Worm (Caenorhabditis elegans) whole organism, young adult: ENCODE data around the gene tsp-1.

ENCODE experiments used
- C06A6.2 ChIP-seq: fragments of 200-800 bp; sonication (Bioruptor generic); conservative IDR thresholded peaks from 2 replicates; pipeline ENCODE4 v1.3.6; 2022; ENCODE audit warnings: missing genetic modification characterization, missing compliant biosample characterization
- D2030.7 ChIP-seq: fragments of 200-800 bp; sonication (Bioruptor generic); IDR thresholded peaks from 2 replicates; pipeline ENCODE4 v1.3.6; 2022; ENCODE audit warnings: missing genetic modification reagents, missing genetic modification characterization, missing compliant biosample characterization
- F23B12.7 ChIP-seq: sonication (generic microtip); optimal IDR thresholded peaks from 2 replicates; lab custom pipeline; 2017; ENCODE audit warnings: missing genetic modification characterization, mild to moderate bottlenecking, missing compliant biosample characterization, antibody characterized with exemption, moderate library complexity; ENCODE audit not compliant: insufficient read depth
- F37B4.10 ChIP-seq: fragments of 200-800 bp; sonication (Bioruptor generic); IDR thresholded peaks from 2 replicates; pipeline ENCODE4 v1.3.6; 2022; ENCODE audit warnings: missing genetic modification characterization, missing compliant biosample characterization
- F49E8.2 ChIP-seq: sonication (generic microtip); optimal IDR thresholded peaks from 3 replicates; lab custom pipeline; 2017; ENCODE audit warnings: missing genetic modification characterization, mild to moderate bottlenecking, missing compliant biosample characterization, antibody characterized with exemption, moderate library complexity; ENCODE audit not compliant: insufficient read depth
- F57C9.4 ChIP-seq: sonication (generic microtip); optimal IDR thresholded peaks from 2 replicates; lab custom pipeline; 2017; ENCODE audit warnings: mild to moderate bottlenecking, missing genetic modification characterization, missing compliant biosample characterization
- Y56A3A.18 ChIP-seq: fragments of 200-800 bp; sonication (Bioruptor generic); IDR thresholded peaks from 2 replicates; pipeline ENCODE4 v1.3.6; 2022; ENCODE audit warnings: missing genetic modification reagents, missing genetic modification characterization, missing compliant biosample characterization
- Y67H2A.10 ChIP-seq: fragments of 200-800 bp; sonication (Bioruptor generic); conservative IDR thresholded peaks from 2 replicates; pipeline ENCODE4 v1.3.6; 2022; ENCODE audit warnings: missing genetic modification reagents, missing genetic modification characterization, missing compliant biosample characterization
- athp-1 ChIP-seq: sonication (generic microtip); optimal IDR thresholded peaks from 2 replicates; lab custom pipeline; 2017; ENCODE audit warnings: mild to moderate bottlenecking, missing genetic modification characterization, missing compliant biosample characterization
- attf-3 ChIP-seq: fragments of 200-800 bp; sonication (Bioruptor generic); conservative IDR thresholded peaks from 2 replicates; pipeline ENCODE4 v1.3.6; 2022; ENCODE audit warnings: missing genetic modification reagents, missing genetic modification characterization, missing compliant biosample characterization
- ceh-27 ChIP-seq: fragments of 200-800 bp; sonication (Bioruptor generic); optimal IDR thresholded peaks from 2 replicates; lab custom pipeline; 2018; ENCODE audit warnings: mild to moderate bottlenecking, missing genetic modification characterization, moderate library complexity, missing compliant biosample characterization
- ceh-40 ChIP-seq: fragments of 200-800 bp; sonication (Bioruptor generic); IDR thresholded peaks from 2 replicates; pipeline ENCODE4 v1.3.6; 2022; ENCODE audit warnings: missing genetic modification characterization, missing compliant biosample characterization
- ceh-58 ChIP-seq: fragments of 200-800 bp; sonication (Bioruptor generic); IDR thresholded peaks from 2 replicates; pipeline ENCODE4 v1.3.6; 2022; ENCODE audit warnings: missing genetic modification characterization, missing compliant biosample characterization
- ceh-91 ChIP-seq: fragments of 200-800 bp; sonication (Bioruptor generic); IDR thresholded peaks from 2 replicates; pipeline ENCODE4 v1.3.6; 2022; ENCODE audit warnings: missing genetic modification reagents, missing genetic modification characterization, missing compliant biosample characterization
- dox-1 ChIP-seq: fragments of 200-800 bp; sonication (Bioruptor generic); IDR thresholded peaks from 2 replicates; pipeline ENCODE4 v1.3.6; 2022; ENCODE audit warnings: missing genetic modification reagents, missing genetic modification characterization, missing compliant biosample characterization
- dpl-1 ChIP-seq: fragments of 150-350 bp; optimal IDR thresholded peaks from 2 replicates; lab custom pipeline; 2014; ENCODE audit warnings: missing biosample characterization, missing genetic modification reagents, missing genetic modification characterization
- efl-1 ChIP-seq: fragments of 150-350 bp; optimal IDR thresholded peaks from 2 replicates; lab custom pipeline; 2014; ENCODE audit warnings: missing biosample characterization, missing genetic modification reagents, missing genetic modification characterization
- egrh-3 ChIP-seq: fragments of 200-800 bp; sonication (Bioruptor generic); IDR thresholded peaks from 2 replicates; pipeline ENCODE4 v1.3.6; 2022; ENCODE audit warnings: missing genetic modification reagents, missing genetic modification characterization, missing compliant biosample characterization
- hlh-12 ChIP-seq: sonication (generic microtip); optimal IDR thresholded peaks from 2 replicates; lab custom pipeline; 2016; ENCODE audit warnings: missing genetic modification characterization, missing compliant biosample characterization
- hlh-26 ChIP-seq: fragments of 200-800 bp; sonication (Bioruptor generic); conservative IDR thresholded peaks from 2 replicates; pipeline ENCODE4 v1.3.6; 2022; ENCODE audit warnings: missing genetic modification reagents, missing genetic modification characterization, missing compliant biosample characterization
- hmg-1.2 ChIP-seq: fragments of 200-800 bp; sonication (Bioruptor generic); IDR thresholded peaks from 2 replicates; pipeline ENCODE4 v1.3.6; 2022; ENCODE audit warnings: missing genetic modification reagents, missing genetic modification characterization, missing compliant biosample characterization
- hmg-20 ChIP-seq: fragments of 200-800 bp; sonication (Bioruptor generic); IDR thresholded peaks from 2 replicates; pipeline ENCODE4 v1.3.6; 2022; ENCODE audit warnings: missing genetic modification reagents, missing genetic modification characterization, missing compliant biosample characterization
- let-526 ChIP-seq: fragments of 200-800 bp; sonication (Bioruptor generic); IDR thresholded peaks from 2 replicates; pipeline ENCODE4 v1.3.6; 2022; ENCODE audit warnings: missing genetic modification reagents, missing genetic modification characterization, missing compliant biosample characterization
- lin-54 ChIP-seq: fragments of 200-800 bp; sonication (Bioruptor generic); optimal IDR thresholded peaks from 2 replicates; lab custom pipeline; 2018; ENCODE audit warnings: mild to moderate bottlenecking, missing genetic modification characterization, missing compliant biosample characterization
- lsl-1 ChIP-seq: fragments of 200-800 bp; sonication (Bioruptor generic); optimal IDR thresholded peaks from 2 replicates; lab custom pipeline; 2018; ENCODE audit warnings: mild to moderate bottlenecking, missing genetic modification characterization, moderate library complexity, missing compliant biosample characterization
- madf-6 ChIP-seq: fragments of 200-800 bp; sonication (Bioruptor generic); IDR thresholded peaks from 2 replicates; pipeline ENCODE4 v1.3.6; 2022; ENCODE audit warnings: missing genetic modification reagents, missing genetic modification characterization, missing compliant biosample characterization
- madf-8 ChIP-seq: fragments of 200-800 bp; sonication (Bioruptor generic); conservative IDR thresholded peaks from 2 replicates; pipeline ENCODE4 v1.3.6; 2022; ENCODE audit warnings: missing genetic modification reagents, missing genetic modification characterization, missing compliant biosample characterization
- mes-4 ChIP-seq: sonication (generic microtip); optimal IDR thresholded peaks from 2 replicates; lab custom pipeline; 2016; ENCODE audit warnings: missing genotype, missing genetic modification characterization, missing compliant biosample characterization
- nfya-1 ChIP-seq: sonication (generic microtip); optimal IDR thresholded peaks from 2 replicates; lab custom pipeline; 2017; ENCODE audit warnings: antibody characterized with exemption, missing compliant biosample characterization, missing genetic modification characterization, borderline replicate concordance; ENCODE audit not compliant: insufficient read depth
- nfya-2 ChIP-seq: fragments of 200-800 bp; sonication (Bioruptor generic); IDR thresholded peaks from 2 replicates; pipeline ENCODE4 v1.3.6; 2022; ENCODE audit warnings: missing genetic modification reagents, missing genetic modification characterization, missing compliant biosample characterization
- nhr-80 ChIP-seq: sonication (generic microtip); optimal IDR thresholded peaks from 2 replicates; lab custom pipeline; 2016; ENCODE audit warnings: missing genetic modification characterization, missing compliant biosample characterization
- nhr-90 ChIP-seq: sonication (generic microtip); optimal IDR thresholded peaks from 2 replicates; lab custom pipeline; 2016; ENCODE audit warnings: missing genotype, mild to moderate bottlenecking, missing genetic modification characterization, missing compliant biosample characterization
- rpc-1 ChIP-seq, 2 experiments: fragments of 150-350 bp in 1 of 2; sonication (generic microtip) in 1 of 2; optimal IDR thresholded peaks; 2 replicates each; lab custom pipeline; 2014 to 2018; ENCODE audit warnings: missing biosample characterization in 1 of 2, missing genetic modification characterization in 1 of 2, missing genetic modification reagents in 1 of 2, missing genotype in 1 of 2
- snpc-3.4 ChIP-seq: sonication (generic microtip); optimal IDR thresholded peaks from 2 replicates; lab custom pipeline; 2017; ENCODE audit warnings: missing genetic modification characterization, mild to moderate bottlenecking, missing compliant biosample characterization, antibody characterized with exemption, moderate library complexity, missing genotype, missing genetic modification reagents
- snpc-4 ChIP-seq, 5 experiments: fragments of 150-350 bp in 1 of 5; sonication (generic microtip) in 4 of 5; optimal IDR thresholded peaks; 2 replicates each; lab custom pipeline; 2014 to 2018; ENCODE audit warnings: missing genetic modification characterization in 5 of 5, missing biosample characterization in 3 of 5, antibody characterized with exemption in 2 of 5, mild to moderate bottlenecking in 2 of 5, missing compliant biosample characterization in 2 of 5, missing genotype in 2 of 5, moderate library complexity in 2 of 5, missing genetic modification reagents in 1 of 5
- tbp1 ChIP-seq: fragments of 200-800 bp; sonication (Bioruptor generic); optimal IDR thresholded peaks from 2 replicates; lab custom pipeline; 2018; ENCODE audit warnings: mild to moderate bottlenecking, missing genetic modification characterization, missing compliant biosample characterization
- tbx-9 ChIP-seq: sonication (generic microtip); optimal IDR thresholded peaks from 2 replicates; lab custom pipeline; 2016; ENCODE audit warnings: borderline replicate concordance, missing genetic modification characterization, inconsistent platforms, missing compliant biosample characterization
- zim-3 ChIP-seq: sonication (generic microtip); optimal IDR thresholded peaks from 2 replicates; lab custom pipeline; 2017; ENCODE audit warnings: mild to moderate bottlenecking, missing genetic modification characterization, moderate library complexity, missing compliant biosample characterization
- ztf-18 ChIP-seq: sonication (generic microtip); optimal IDR thresholded peaks from 2 replicates; lab custom pipeline; 2016; ENCODE audit warnings: missing genotype, mild to moderate bottlenecking, missing genetic modification characterization, missing compliant biosample characterization
- ztf-25 ChIP-seq: fragments of 200-800 bp; sonication (Bioruptor generic); IDR thresholded peaks from 2 replicates; pipeline ENCODE4 v1.3.6; 2022; ENCODE audit warnings: missing genetic modification reagents, missing genetic modification characterization, missing compliant biosample characterization
- ztf-28 ChIP-seq: fragments of 200-800 bp; sonication (Bioruptor generic); IDR thresholded peaks from 2 replicates; pipeline ENCODE4 v1.3.6; 2022; ENCODE audit warnings: missing genetic modification reagents, missing genetic modification characterization, missing compliant biosample characterization

tsp-1 gene

DNA sequence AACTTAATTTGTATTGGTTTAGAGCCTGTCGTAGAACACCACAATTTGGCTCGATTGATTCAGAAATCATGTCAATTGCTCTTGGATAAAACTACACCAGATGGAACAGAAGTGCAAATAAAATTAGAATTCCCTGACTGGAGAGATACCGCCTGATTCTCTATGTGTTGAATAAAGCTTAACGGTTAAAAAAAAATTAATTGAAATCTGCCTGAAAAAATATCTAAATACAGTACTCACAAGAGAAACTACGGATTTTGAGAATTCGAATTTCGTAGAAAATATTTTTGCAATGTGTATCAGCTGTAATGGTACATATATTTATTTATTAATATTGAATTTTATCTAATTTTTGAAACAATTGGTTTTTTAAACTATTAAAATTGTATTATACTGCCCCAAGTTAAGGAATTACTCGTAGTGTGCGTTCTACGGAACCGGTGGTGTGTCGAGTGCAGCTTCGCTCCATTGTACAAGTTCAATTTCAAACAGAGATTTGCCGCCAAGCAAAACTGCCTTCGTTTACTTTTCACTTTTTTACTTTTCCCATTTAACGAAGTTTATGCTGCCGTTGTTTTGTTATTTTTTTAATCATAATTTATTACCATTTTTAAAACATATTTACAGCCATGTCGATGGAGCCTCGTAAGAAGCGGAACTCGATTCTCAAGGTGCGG lies 10.9 kb upstream of the tsp-1 start, which contains the start of gene knl-1 (continued):
- TF ChIP-seq hlh-12: no peak
- peak; percentile 51; the same call in 1 of the 2 replicates for TF ChIP-seq madf-8
- no peak for TF ChIP-seq hmg-20 (GFP tag; lab: Robert Waterston, UW)
- no peak for TF ChIP-seq nfya-1 (tag; lab: Kevin White, UChicago)
- 0 out of 2 replicates have a peak, but pooled peaks have one; percentile 35 for TF ChIP-seq let-526 (GFP tag; lab: Robert Waterston, UW)
- TF ChIP-seq rpc-1 (optimal IDR thresholded peaks at IDR 0.05; lab: Kevin White, UChicago): no peak
- no peak for TF ChIP-seq rpc-1 (tag; optimal IDR thresholded peaks at IDR 0.05; lab: Kevin White, UChicago)
- no peak for TF ChIP-seq mes-4 (tag; lab: Kevin White, UChicago)
- TF ChIP-seq ceh-40: no peak
- no peak for TF ChIP-seq ceh-58 (GFP tag; lab: Robert Waterston, UW)
- TF ChIP-seq nhr-80 (tag; lab: Kevin White, UChicago): peak; percentile 39
- TF ChIP-seq madf-6: peak; percentile 69
- no peak for TF ChIP-seq C06A6.2 (GFP tag; lab: Robert Waterston, UW)
- TF ChIP-seq zim-3: no peak
- TF ChIP-seq ztf-18 (tag; lab: Kevin White, UChicago): peak; percentile 42
- TF ChIP-seq F37B4.10: no peak
- TF ChIP-seq dpl-1 (GFP tag; lab: Kevin White, UChicago): peak; percentile 79
- no peak for TF ChIP-seq Y56A3A.18
- TF ChIP-seq F49E8.2: no peak
- peak; percentile 74 for TF ChIP-seq D2030.7 (GFP tag; lab: Robert Waterston, UW)
- no peak for TF ChIP-seq snpc-4 (GFP tag; optimal IDR thresholded peaks at IDR 0.05; lab: Kevin White, UChicago)
- peak in 1 of 4 experiments; percentile 59 for TF ChIP-seq snpc-4 (tag; optimal IDR thresholded peaks at IDR 0.05; lab: Kevin White, UChicago)
- peak; percentile 25 for TF ChIP-seq tbp1 (GFP tag; lab: Kevin White, UChicago)
- TF ChIP-seq attf-3 (GFP tag; lab: Robert Waterston, UW): peak; percentile 63; the same call in 1 of the 2 replicates
- no peak for TF ChIP-seq Y67H2A.10 (GFP tag; lab: Robert Waterston, UW)
- TF ChIP-seq F57C9.4 (tag; lab: Kevin White, UChicago): no peak
- TF ChIP-seq hmg-1.2: peak; percentile 46; the same call in 1 of the 2 replicates
- peak; percentile 90 for TF ChIP-seq efl-1 (GFP tag; lab: Kevin White, UChicago)
- 0 out of 2 replicates have a peak, but pooled peaks have one; percentile 59 for TF ChIP-seq ztf-25 (GFP tag; lab: Robert Waterston, UW)
- TF ChIP-seq nfya-2 (GFP tag; lab: Robert Waterston, UW): no peak
- peak; percentile 80 for TF ChIP-seq F23B12.7 (tag; lab: Kevin White, UChicago)
- TF ChIP-seq egrh-3 (GFP tag; lab: Robert Waterston, UW): 0 out of 2 replicates have a peak, but pooled peaks have one; percentile 49
- TF ChIP-seq lin-54: peak; percentile 68
- TF ChIP-seq hlh-26 (GFP tag; lab: Robert Waterston, UW): no peak
- TF ChIP-seq ceh-27 (GFP tag; lab: Kevin White, UChicago): peak; percentile 30
- peak; percentile 74 for TF ChIP-seq dox-1
- peak; percentile 75 for TF ChIP-seq ceh-91
- TF ChIP-seq ztf-28: 0 out of 2 replicates have a peak, but pooled peaks have one; percentile 63
- TF ChIP-seq tbx-9 (tag; lab: Kevin White, UChicago): no peak
- no peak for TF ChIP-seq athp-1 (tag; lab: Kevin White, UChicago)
- peak; percentile 28 for TF ChIP-seq snpc-3.4 (tag; lab: Kevin White, UChicago)
- TF ChIP-seq nhr-90 (tag; lab: Kevin White, UChicago): no peak
- peak; percentile 75 for TF ChIP-seq lsl-1 (GFP tag; lab: Kevin White, UChicago)
